Worm (Caenorhabditis elegans): ENCODE results near the gene grl-29.

DNA sequence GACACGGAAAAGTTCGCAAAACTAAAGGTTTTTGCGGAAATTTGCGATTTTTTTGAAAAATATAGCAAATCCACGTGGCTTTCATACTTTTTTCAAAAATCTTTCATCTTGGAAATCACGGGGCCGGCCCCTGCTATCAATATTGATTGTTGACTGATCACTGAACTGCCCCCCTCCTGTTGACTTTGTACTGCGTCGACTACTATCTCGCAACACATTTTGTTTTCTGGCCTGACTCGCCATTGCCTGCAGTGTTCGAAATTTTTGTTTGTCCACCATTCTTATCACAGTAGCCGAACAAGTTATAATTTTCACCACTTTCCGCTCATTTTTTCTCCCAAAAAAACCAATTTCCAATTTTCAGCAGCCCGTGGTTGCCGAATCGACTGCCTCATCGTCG, 26.0 kb upstream of the grl-29 start:
- TF ChIP-seq klf-2 (GFP tag; conservative IDR thresholded peaks at IDR 0.05) (no peak), med-1 (GFP tag; optimal IDR thresholded peaks at IDR 0.05; ENCODE audit: insufficient read depth) (no peak), flt-1 (GFP tag; IDR thresholded peaks at IDR 0.05) (no peak), ref-1 (GFP tag; conservative IDR thresholded peaks at IDR 0.05) (no peak), cog-1 (tag; optimal IDR thresholded peaks at IDR 0.05) (no peak), ztf-29 (GFP tag; IDR thresholded peaks at IDR 0.05) (no peak)

Measured in whole organism, midembryonic.